Worm (Caenorhabditis elegans): Measurements from ENCODE around the gene gcn-1.

ce11 chrIII:2170556-2170955 is 18.8 kb downstream of the gcn-1 start:
- TF ChIP-seq nhr-11 (tag; optimal IDR thresholded peaks at IDR 0.05) = no peak
- TF ChIP-seq sox-4 (tag; optimal IDR thresholded peaks at IDR 0.05) = no peak
- no peak for TF ChIP-seq elt-4 (tag; optimal IDR thresholded peaks at IDR 0.05)
- TF ChIP-seq tbx-7 (tag; optimal IDR thresholded peaks at IDR 0.05) = no peak
